Fruit fly (Drosophila melanogaster): Measurements from ENCODE around the gene cal1.

The cal1 gene

DNA sequence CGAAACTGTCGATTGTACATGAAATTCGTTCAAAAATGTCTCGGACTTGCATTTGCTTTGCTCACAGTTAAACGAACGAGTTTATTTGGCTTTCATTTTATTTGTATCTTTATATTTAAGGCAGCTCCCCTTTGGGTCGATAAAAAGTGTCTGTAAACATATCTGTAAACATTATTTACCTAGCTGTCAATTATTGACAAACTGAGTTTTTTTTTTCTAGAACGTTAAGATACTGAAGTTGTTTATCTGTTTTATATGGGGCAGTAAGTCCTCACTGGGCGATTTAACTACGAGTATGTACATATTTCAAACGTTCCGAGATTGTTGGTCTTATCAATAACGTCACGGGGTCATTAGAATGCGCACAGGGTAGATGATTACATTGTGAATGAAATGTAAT lies 27.6 kb downstream of the cal1 start:
- TF ChIP-seq psq (optimal IDR thresholded peaks at IDR 0.05) (no peak), h (optimal IDR thresholded peaks at IDR 0.05) (no peak), Sin3A (optimal IDR thresholded peaks at IDR 0.05) (no peak), ttk (optimal IDR thresholded peaks at IDR 0.05) (no peak), Myc (optimal IDR thresholded peaks at IDR 0.05) (no peak), insv (optimal IDR thresholded peaks at IDR 0.05) (no peak)

DNA sequence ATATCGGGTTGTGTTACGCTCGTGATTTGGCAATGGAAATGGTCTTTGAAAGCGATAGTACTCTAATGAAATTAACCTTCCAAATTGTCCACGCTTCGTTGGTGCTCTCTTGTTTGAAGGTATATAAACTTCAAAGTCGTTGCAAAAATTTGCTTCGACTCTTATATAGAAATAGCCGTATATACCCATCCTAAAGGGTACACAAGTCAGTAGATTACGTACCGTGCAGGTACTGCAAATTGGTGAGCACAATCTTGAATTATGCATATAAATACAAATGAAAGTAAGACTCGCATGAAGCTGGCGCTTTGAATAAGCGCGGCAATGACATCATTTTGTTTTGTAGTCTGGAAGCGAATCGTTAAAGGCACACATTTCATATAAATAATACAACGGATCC lies 28.2 kb downstream of the cal1 start:
- TF ChIP-seq psq (optimal IDR thresholded peaks at IDR 0.05) (no peak), Myc (optimal IDR thresholded peaks at IDR 0.05) (no peak), Sin3A (optimal IDR thresholded peaks at IDR 0.05) (no peak), ttk (optimal IDR thresholded peaks at IDR 0.05) (no peak), h (optimal IDR thresholded peaks at IDR 0.05) (no peak), insv (optimal IDR thresholded peaks at IDR 0.05) (no peak)

DNA sequence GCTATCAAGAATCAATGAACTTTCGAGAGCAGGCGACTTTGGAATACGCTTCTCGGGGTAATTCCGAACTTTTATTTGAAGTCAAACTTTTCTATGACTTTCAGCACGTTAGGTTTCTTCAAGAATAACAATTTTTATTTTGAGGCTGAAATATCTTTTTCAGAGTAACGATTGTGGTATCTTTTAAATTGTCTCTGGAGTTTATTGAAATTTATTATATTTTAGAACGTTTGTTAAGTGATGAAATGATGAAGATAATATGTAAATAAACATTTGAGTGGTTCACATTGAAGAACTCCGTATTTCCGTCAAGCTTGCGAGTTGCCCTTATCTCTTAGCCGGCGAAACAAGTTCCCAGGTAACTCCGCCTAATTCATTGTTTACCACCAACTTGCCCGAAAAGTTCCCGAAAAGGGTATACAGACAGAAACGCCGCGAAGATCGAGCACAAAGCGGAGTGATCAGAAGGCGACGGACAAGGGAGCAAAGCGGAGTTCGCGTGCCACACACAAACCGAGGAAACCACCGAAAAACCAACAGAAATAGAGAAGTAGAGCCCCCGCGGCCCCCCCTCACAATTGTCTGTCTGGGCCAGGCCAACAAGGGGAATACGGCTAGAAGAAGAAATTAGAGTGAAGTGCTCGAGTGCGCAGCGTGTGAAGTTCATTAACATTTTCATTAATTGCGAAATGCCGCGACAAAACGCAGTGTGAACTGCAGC lies 29.7 kb downstream of the cal1 start:
- TF ChIP-seq insv (optimal IDR thresholded peaks at IDR 0.05) = no peak
- no peak for TF ChIP-seq h (optimal IDR thresholded peaks at IDR 0.05)
- TF ChIP-seq Myc (optimal IDR thresholded peaks at IDR 0.05) = no peak
- no peak for TF ChIP-seq ttk (optimal IDR thresholded peaks at IDR 0.05)
- no peak for TF ChIP-seq psq (optimal IDR thresholded peaks at IDR 0.05)
- TF ChIP-seq Sin3A (optimal IDR thresholded peaks at IDR 0.05) = no peak

DNA sequence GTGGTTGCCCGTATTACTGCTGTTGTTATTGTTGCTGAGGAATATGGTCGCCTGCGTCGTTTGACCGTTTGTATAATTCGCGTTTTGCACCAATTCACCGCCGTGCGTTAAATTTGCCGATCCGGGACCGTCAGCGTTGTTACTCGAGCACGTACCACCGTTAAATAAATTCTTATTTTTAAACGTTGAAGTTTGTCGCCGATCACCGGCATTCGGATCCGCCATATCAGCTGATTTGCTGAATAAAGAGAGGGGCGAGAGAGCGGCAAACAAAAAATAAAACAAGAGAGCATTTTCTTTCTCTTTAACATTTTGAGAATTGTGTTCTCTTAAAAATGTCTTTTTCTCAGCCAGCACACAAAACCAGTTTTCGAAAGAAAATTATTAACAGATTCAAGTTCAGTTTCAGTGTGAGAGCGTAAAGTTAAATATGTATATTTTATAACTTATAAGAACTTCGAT lies 30.9 kb downstream of the cal1 start:
- TF ChIP-seq psq (optimal IDR thresholded peaks at IDR 0.05) (no peak), Sin3A (optimal IDR thresholded peaks at IDR 0.05) (no peak), ttk (optimal IDR thresholded peaks at IDR 0.05) (no peak), h (optimal IDR thresholded peaks at IDR 0.05) (no peak), Myc (optimal IDR thresholded peaks at IDR 0.05) (no peak), insv (optimal IDR thresholded peaks at IDR 0.05) (no peak)

DNA sequence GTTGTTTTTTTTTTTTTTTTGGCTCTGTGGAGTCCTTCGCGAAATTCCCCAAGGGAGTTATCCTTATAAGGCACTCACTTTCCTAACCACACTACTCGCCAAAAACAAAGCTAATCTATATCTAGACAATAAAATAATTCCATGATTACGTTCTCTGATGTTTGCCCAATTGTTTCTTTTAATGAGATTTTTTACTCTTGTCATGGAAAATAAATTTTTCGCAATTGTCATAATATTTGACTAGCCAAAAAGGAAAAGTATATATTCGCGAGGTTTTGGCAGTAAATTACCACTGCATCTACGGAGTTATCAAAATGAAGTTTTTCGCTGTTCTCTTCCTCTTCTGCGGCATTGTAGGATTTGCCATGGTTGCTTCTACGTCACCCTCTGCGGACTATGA lies 32.1 kb downstream of the cal1 start, which contains the start of gene CG34278:
Gene CG34278, plus strand, starts transcription at position 301 of the 400 bp plus-strand sequence.
- TF ChIP-seq psq (optimal IDR thresholded peaks at IDR 0.05) = no peak
- no peak for TF ChIP-seq Myc (optimal IDR thresholded peaks at IDR 0.05)
- no peak for TF ChIP-seq ttk (optimal IDR thresholded peaks at IDR 0.05)
- no peak for TF ChIP-seq insv (optimal IDR thresholded peaks at IDR 0.05)
- no peak for TF ChIP-seq Sin3A (optimal IDR thresholded peaks at IDR 0.05)
- no peak for TF ChIP-seq h (optimal IDR thresholded peaks at IDR 0.05)

DNA sequence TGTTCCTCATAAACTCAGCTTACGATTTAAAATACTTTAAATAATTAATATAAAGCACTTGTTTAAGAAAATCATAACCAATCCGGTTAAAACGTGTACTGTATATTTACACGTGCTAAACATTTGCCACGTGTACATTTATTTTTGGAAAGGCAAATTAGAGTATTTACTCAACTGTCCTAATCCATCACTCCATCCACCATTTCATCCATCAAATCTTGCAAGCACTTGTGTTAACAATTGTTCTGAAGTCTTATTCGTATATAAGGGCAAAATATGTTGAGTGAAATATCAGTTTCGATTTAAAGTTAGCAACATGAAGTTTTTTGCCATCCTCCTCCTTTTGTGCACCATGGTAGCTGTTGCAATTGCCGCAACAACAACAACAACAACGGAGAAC lies 33.2 kb downstream of the cal1 start, which contains the start of gene CG42779:
Gene CG42779, plus strand, starts transcription at position 301 of the 400 bp plus-strand sequence.
- TF ChIP-seq psq (optimal IDR thresholded peaks at IDR 0.05) (no peak), Sin3A (optimal IDR thresholded peaks at IDR 0.05) (no peak), h (optimal IDR thresholded peaks at IDR 0.05) (no peak), ttk (optimal IDR thresholded peaks at IDR 0.05) (no peak), insv (optimal IDR thresholded peaks at IDR 0.05) (no peak), Myc (optimal IDR thresholded peaks at IDR 0.05) (no peak)

DNA sequence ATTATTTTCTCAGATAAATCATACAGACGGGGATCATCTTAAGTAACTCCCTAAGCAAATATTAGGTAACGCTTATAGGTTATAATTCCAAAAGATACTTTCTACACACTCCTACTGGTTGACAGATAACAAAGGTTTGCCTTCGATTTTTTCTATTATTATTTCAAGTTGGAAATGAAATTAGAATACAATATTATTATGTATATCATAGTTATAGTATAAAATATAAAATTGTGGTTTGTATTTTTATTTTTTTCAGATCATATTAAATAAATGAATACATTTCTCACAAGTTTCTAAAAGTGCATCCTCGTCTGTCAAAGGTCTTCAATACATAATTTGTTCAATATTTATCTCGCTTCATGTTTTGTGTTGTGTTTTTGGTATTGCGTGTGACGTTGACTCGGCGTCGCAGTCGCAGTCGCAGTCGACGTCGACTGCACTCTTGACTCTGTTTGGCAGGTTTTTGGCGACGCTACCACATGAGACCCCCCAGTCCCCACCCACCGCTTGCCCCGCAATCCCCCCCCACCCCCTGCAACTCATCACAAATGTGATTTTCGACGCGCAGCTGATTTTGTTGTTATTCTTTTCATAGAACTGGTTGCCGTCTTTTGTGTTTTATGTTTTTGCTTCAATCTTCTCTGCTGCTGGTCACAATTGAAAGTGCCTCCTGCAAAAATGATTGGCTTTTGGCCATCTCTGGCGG lies 34.9 kb downstream of the cal1 start:
- TF ChIP-seq Myc (optimal IDR thresholded peaks at IDR 0.05) (no peak), psq (optimal IDR thresholded peaks at IDR 0.05) (no peak), insv (optimal IDR thresholded peaks at IDR 0.05) (no peak), ttk (optimal IDR thresholded peaks at IDR 0.05) (no peak), Sin3A (optimal IDR thresholded peaks at IDR 0.05) (no peak), h (optimal IDR thresholded peaks at IDR 0.05) (no peak)

DNA sequence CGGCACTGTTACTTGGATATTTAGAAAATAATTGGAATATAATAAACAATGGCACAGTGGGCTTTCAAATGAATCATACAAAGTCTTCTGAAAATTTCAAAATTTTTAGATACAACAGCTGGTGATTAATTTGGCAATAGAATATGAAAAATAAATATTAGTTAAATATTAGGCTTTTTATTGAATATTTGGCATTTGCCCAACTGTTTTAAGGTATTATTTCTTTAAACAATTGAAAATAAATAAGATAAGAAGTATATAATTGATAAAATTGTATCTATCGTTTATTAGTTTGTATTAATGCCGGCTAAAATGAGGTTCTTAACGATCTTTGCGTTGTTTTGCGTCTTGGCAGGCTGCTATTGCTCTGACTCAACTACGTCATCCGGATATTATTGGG lies 36.1 kb downstream of the cal1 start, which contains the start of gene CG45079:
Gene CG45079, plus strand, starts transcription at position 301 of the 400 bp plus-strand sequence.
- TF ChIP-seq ttk (optimal IDR thresholded peaks at IDR 0.05) (no peak), insv (optimal IDR thresholded peaks at IDR 0.05) (no peak), h (optimal IDR thresholded peaks at IDR 0.05) (no peak), Sin3A (optimal IDR thresholded peaks at IDR 0.05) (no peak), Myc (optimal IDR thresholded peaks at IDR 0.05) (no peak), psq (optimal IDR thresholded peaks at IDR 0.05) (no peak)

DNA sequence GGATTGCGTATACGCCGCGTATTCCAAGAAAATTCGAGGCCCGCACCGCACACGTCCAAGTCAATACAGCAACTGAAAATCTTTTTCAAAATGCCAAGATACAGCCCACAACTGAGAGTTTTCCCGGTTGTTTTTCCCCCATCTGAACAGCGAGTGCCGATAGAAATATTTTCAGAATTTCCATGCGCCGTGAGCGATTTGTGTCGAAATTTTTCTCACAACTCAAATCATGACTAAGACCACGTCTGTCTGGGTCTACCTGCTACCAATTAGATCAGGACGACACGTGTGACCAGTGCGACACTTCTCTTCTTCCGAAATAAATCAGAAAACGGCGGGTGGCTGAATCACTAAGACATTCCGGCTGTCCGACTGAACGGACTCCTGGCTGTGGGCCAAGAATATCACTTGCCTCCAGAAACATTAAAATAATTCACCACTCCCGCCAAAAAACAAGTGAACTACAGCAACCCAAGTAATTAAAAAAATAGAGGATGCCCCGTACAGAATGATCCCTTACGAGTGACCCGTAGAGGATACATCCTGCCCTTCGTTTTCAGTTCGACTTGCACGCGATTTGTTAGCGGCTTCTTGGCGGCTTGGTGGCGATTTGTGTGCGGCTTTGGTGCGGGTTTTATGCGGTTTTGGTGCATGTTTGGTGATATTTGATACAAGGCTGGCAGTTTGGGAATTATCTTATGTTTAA lies 37.4 kb downstream of the cal1 start, which contains the start of gene cher:
Gene cher, minus strand, starts transcription at position 51 of the 706 bp plus-strand sequence.
- TF ChIP-seq psq (optimal IDR thresholded peaks at IDR 0.05) = no peak
- no peak for TF ChIP-seq Sin3A (optimal IDR thresholded peaks at IDR 0.05)
- no peak for TF ChIP-seq ttk (optimal IDR thresholded peaks at IDR 0.05)
- no peak for TF ChIP-seq h (optimal IDR thresholded peaks at IDR 0.05)
- TF ChIP-seq Myc (optimal IDR thresholded peaks at IDR 0.05) = no peak
- TF ChIP-seq insv (optimal IDR thresholded peaks at IDR 0.05) = no peak

DNA sequence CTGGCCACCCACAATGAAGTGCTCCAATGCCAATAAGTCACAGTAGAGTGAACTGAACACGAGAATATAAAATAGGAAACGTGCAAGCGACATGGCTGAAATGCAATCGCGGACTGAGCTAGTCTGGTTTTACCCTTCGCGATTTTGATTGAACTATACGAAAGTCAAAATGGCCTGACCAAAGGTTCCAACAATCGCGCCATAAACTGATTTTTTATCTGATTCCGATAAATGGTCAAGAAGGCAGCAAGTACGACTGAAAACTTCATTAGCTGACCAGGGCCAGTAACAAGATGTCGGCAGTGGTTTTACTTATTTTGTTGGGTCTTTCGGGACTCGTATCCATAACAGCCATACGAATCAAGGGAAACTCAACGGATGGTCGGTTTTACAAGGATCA lies 38.8 kb downstream of the cal1 start, which contains the start of the genes CG17477 and CG31269:
Gene CG17477, minus strand, starts transcription at position 101 of the 400 bp plus-strand sequence.
Gene CG31269, plus strand, starts transcription at position 289 of the 400 bp plus-strand sequence.
- TF ChIP-seq Sin3A (optimal IDR thresholded peaks at IDR 0.05) (no peak), psq (optimal IDR thresholded peaks at IDR 0.05) (no peak), Myc (optimal IDR thresholded peaks at IDR 0.05) (no peak), ttk (optimal IDR thresholded peaks at IDR 0.05) (no peak), h (optimal IDR thresholded peaks at IDR 0.05) (no peak), insv (optimal IDR thresholded peaks at IDR 0.05) (no peak)

DNA sequence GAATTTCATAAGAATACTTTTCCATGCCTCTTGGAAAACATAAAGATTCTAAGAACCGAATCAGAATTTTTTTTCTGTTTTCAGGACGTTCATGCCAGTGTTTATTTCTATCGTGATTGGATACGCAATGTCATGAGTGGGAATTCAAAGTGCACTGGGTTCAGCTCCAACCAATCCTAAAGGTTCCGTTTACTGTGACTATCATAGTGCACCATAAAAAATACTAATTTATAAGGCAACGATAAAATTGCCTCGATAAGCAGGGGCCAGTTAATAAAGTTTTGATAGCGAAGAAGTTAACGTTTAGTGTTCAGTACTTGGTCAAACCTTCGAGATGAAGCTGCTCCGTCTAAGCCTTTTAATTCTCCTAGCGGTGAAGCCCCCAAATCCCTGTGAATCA lies 39.8 kb downstream of the cal1 start, which contains the start of gene CG31265:
Gene CG31265, plus strand, starts transcription at position 301 of the 400 bp plus-strand sequence.
- no peak for TF ChIP-seq insv (optimal IDR thresholded peaks at IDR 0.05)
- no peak for TF ChIP-seq ttk (optimal IDR thresholded peaks at IDR 0.05)
- TF ChIP-seq Sin3A (optimal IDR thresholded peaks at IDR 0.05) = no peak
- TF ChIP-seq Myc (optimal IDR thresholded peaks at IDR 0.05) = no peak
- no peak for TF ChIP-seq psq (optimal IDR thresholded peaks at IDR 0.05)
- TF ChIP-seq h (optimal IDR thresholded peaks at IDR 0.05) = no peak
